Worm (Caenorhabditis elegans) whole organism, young adult: ENCODE data around the gene H14A12.3.

Experiments used
- B0261.1 ChIP-seq: sonication (generic microtip); optimal IDR thresholded peaks from 2 replicates; lab custom pipeline; 2016; ENCODE audit warnings: mild to moderate bottlenecking, missing genetic modification characterization, moderate library complexity, missing compliant biosample characterization
- F10E7.11 ChIP-seq: sonication (generic microtip); optimal IDR thresholded peaks from 2 replicates; lab custom pipeline; 2017; ENCODE audit warnings: mild to moderate bottlenecking, missing genetic modification characterization, moderate library complexity, missing compliant biosample characterization
- F22D6.2 ChIP-seq: sonication (generic microtip); optimal IDR thresholded peaks from 2 replicates; lab custom pipeline; 2016; ENCODE audit warnings: mild to moderate bottlenecking, missing genetic modification characterization, missing compliant biosample characterization
- F33H1.4 ChIP-seq: fragments of 200-800 bp; sonication (Bioruptor generic); IDR thresholded peaks from 2 replicates; pipeline ENCODE4 v1.3.6; 2022; ENCODE audit warnings: missing genetic modification reagents, missing genetic modification characterization, missing compliant biosample characterization
- F39B2.1 ChIP-seq: fragments of 200-800 bp; sonication (Bioruptor generic); IDR thresholded peaks from 2 replicates; pipeline ENCODE4 v1.3.6; 2022; ENCODE audit warnings: missing genetic modification reagents, missing genetic modification characterization, missing compliant biosample characterization
- K11D2.4 ChIP-seq: fragments of 200-800 bp; sonication (Bioruptor generic); IDR thresholded peaks from 2 replicates; pipeline ENCODE4 v1.3.6; 2022; ENCODE audit warnings: missing genetic modification reagents, missing genetic modification characterization, missing compliant biosample characterization
- T07F8.4 ChIP-seq: sonication (generic microtip); optimal IDR thresholded peaks from 2 replicates; lab custom pipeline; 2016; ENCODE audit warnings: mild to moderate bottlenecking, missing genetic modification characterization, moderate library complexity, missing compliant biosample characterization
- T26A5.8 ChIP-seq: sonication (generic microtip); optimal IDR thresholded peaks from 2 replicates; lab custom pipeline; 2016; ENCODE audit warnings: missing genetic modification characterization, missing compliant biosample characterization
- Y56A3A.18 ChIP-seq: fragments of 200-800 bp; sonication (Bioruptor generic); IDR thresholded peaks from 2 replicates; pipeline ENCODE4 v1.3.6; 2022; ENCODE audit warnings: missing genetic modification reagents, missing genetic modification characterization, missing compliant biosample characterization
- Y95B8A.8 ChIP-seq: fragments of 200-800 bp; sonication (Bioruptor generic); IDR thresholded peaks from 2 replicates; pipeline ENCODE4 v1.3.6; 2022; ENCODE audit warnings: missing genetic modification reagents, missing genetic modification characterization, missing compliant biosample characterization
- ZK185.1 ChIP-seq: sonication (generic microtip); optimal IDR thresholded peaks from 2 replicates; lab custom pipeline; 2016; ENCODE audit warnings: mild to moderate bottlenecking, missing genetic modification characterization, missing compliant biosample characterization; ENCODE audit not compliant: poor library complexity, severe bottlenecking
- akir-1 ChIP-seq: fragments of 200-800 bp; sonication (Bioruptor generic); optimal IDR thresholded peaks from 2 replicates; lab custom pipeline; 2018; ENCODE audit warnings: mild to moderate bottlenecking, missing genetic modification characterization, moderate library complexity, missing compliant biosample characterization
- athp-1 ChIP-seq: sonication (generic microtip); optimal IDR thresholded peaks from 2 replicates; lab custom pipeline; 2017; ENCODE audit warnings: mild to moderate bottlenecking, missing genetic modification characterization, missing compliant biosample characterization
- attf-3 ChIP-seq: fragments of 200-800 bp; sonication (Bioruptor generic); conservative IDR thresholded peaks from 2 replicates; pipeline ENCODE4 v1.3.6; 2022; ENCODE audit warnings: missing genetic modification reagents, missing genetic modification characterization, missing compliant biosample characterization
- attf-5 ChIP-seq: fragments of 200-800 bp; sonication (Bioruptor generic); optimal IDR thresholded peaks from 2 replicates; lab custom pipeline; 2018; ENCODE audit warnings: mild to moderate bottlenecking, missing genetic modification characterization, missing compliant biosample characterization
- bed-2 ChIP-seq: fragments of 200-800 bp; sonication (Bioruptor generic); IDR thresholded peaks from 2 replicates; pipeline ENCODE4 v1.3.6; 2022; ENCODE audit warnings: missing genetic modification reagents, missing genetic modification characterization, missing compliant biosample characterization
- ccch-3 ChIP-seq: fragments of 200-800 bp; sonication (Bioruptor generic); optimal IDR thresholded peaks from 2 replicates; lab custom pipeline; 2018; ENCODE audit warnings: mild to moderate bottlenecking, missing genetic modification characterization, missing compliant biosample characterization
- cebp-1 ChIP-seq, 2 experiments: fragments of 200-800 bp in 1 of 2; sonication (Bioruptor generic) in 1 of 2; sonication (generic microtip) in 1 of 2; IDR thresholded peaks in 1 of 2; optimal IDR thresholded peaks in 1 of 2; 2 replicates each; pipeline versions ENCODE4 v1.3.6 to Lab custom; 2017 to 2022; ENCODE audit warnings: missing compliant biosample characterization in 2 of 2, missing genetic modification characterization in 2 of 2, mild to moderate bottlenecking in 1 of 2, missing genetic modification reagents in 1 of 2, moderate library complexity in 1 of 2
- ceh-40 ChIP-seq: fragments of 200-800 bp; sonication (Bioruptor generic); IDR thresholded peaks from 2 replicates; pipeline ENCODE4 v1.3.6; 2022; ENCODE audit warnings: missing genetic modification characterization, missing compliant biosample characterization
- die-1 ChIP-seq: sonication (generic microtip); optimal IDR thresholded peaks from 2 replicates; lab custom pipeline; 2016; ENCODE audit warnings: missing genotype, mild to moderate bottlenecking, missing genetic modification characterization, missing compliant biosample characterization
- dox-1 ChIP-seq: fragments of 200-800 bp; sonication (Bioruptor generic); IDR thresholded peaks from 2 replicates; pipeline ENCODE4 v1.3.6; 2022; ENCODE audit warnings: missing genetic modification reagents, missing genetic modification characterization, missing compliant biosample characterization
- dpff-1 ChIP-seq: sonication (generic microtip); optimal IDR thresholded peaks from 2 replicates; lab custom pipeline; 2017; ENCODE audit warnings: mild to moderate bottlenecking, missing genetic modification characterization, missing compliant biosample characterization
- gei-17 ChIP-seq: fragments of 200-800 bp; sonication (Bioruptor generic); optimal IDR thresholded peaks from 2 replicates; lab custom pipeline; 2018; ENCODE audit warnings: mild to moderate bottlenecking, missing genetic modification characterization, missing compliant biosample characterization
- him-1 ChIP-seq: sonication (generic microtip); optimal IDR thresholded peaks from 2 replicates; lab custom pipeline; 2016; ENCODE audit warnings: missing genotype, missing genetic modification reagents, missing genetic modification characterization, missing compliant biosample characterization
- hmg-20 ChIP-seq: fragments of 200-800 bp; sonication (Bioruptor generic); IDR thresholded peaks from 2 replicates; pipeline ENCODE4 v1.3.6; 2022; ENCODE audit warnings: missing genetic modification reagents, missing genetic modification characterization, missing compliant biosample characterization
- lin-54 ChIP-seq: fragments of 200-800 bp; sonication (Bioruptor generic); optimal IDR thresholded peaks from 2 replicates; lab custom pipeline; 2018; ENCODE audit warnings: mild to moderate bottlenecking, missing genetic modification characterization, missing compliant biosample characterization
- lir-1 ChIP-seq: fragments of 200-800 bp; sonication (Bioruptor generic); conservative IDR thresholded peaks from 2 replicates; pipeline ENCODE4 v1.3.6; 2022; ENCODE audit warnings: missing genetic modification reagents, missing genetic modification characterization, missing compliant biosample characterization
- lsl-1 ChIP-seq: fragments of 200-800 bp; sonication (Bioruptor generic); optimal IDR thresholded peaks from 2 replicates; lab custom pipeline; 2018; ENCODE audit warnings: mild to moderate bottlenecking, missing genetic modification characterization, moderate library complexity, missing compliant biosample characterization
- madf-10 ChIP-seq: sonication (generic microtip); optimal IDR thresholded peaks from 2 replicates; lab custom pipeline; 2016; ENCODE audit warnings: mild to moderate bottlenecking, missing genetic modification characterization, missing compliant biosample characterization
- madf-8 ChIP-seq: fragments of 200-800 bp; sonication (Bioruptor generic); conservative IDR thresholded peaks from 2 replicates; pipeline ENCODE4 v1.3.6; 2022; ENCODE audit warnings: missing genetic modification reagents, missing genetic modification characterization, missing compliant biosample characterization
- mes-4 ChIP-seq: sonication (generic microtip); optimal IDR thresholded peaks from 2 replicates; lab custom pipeline; 2016; ENCODE audit warnings: missing genotype, missing genetic modification characterization, missing compliant biosample characterization
- mxl-1 ChIP-seq: sonication (generic microtip); optimal IDR thresholded peaks from 2 replicates; lab custom pipeline; 2016; ENCODE audit warnings: missing genetic modification characterization, missing compliant biosample characterization
- nfya-1 ChIP-seq: sonication (generic microtip); optimal IDR thresholded peaks from 2 replicates; lab custom pipeline; 2017; ENCODE audit warnings: antibody characterized with exemption, missing compliant biosample characterization, missing genetic modification characterization, borderline replicate concordance; ENCODE audit not compliant: insufficient read depth
- nfya-2 ChIP-seq: fragments of 200-800 bp; sonication (Bioruptor generic); IDR thresholded peaks from 2 replicates; pipeline ENCODE4 v1.3.6; 2022; ENCODE audit warnings: missing genetic modification reagents, missing genetic modification characterization, missing compliant biosample characterization
- nfyb-1 ChIP-seq: fragments of 200-800 bp; sonication (Bioruptor generic); IDR thresholded peaks from 2 replicates; pipeline ENCODE4 v1.3.6; 2022; ENCODE audit warnings: missing genetic modification reagents, missing genetic modification characterization, missing compliant biosample characterization
- nhr-120 ChIP-seq: fragments of 200-800 bp; sonication (Bioruptor generic); IDR thresholded peaks from 2 replicates; pipeline ENCODE4 v1.3.6; 2022; ENCODE audit warnings: missing genetic modification characterization, missing compliant biosample characterization
- nhr-179 ChIP-seq: sonication (generic microtip); optimal IDR thresholded peaks from 2 replicates; lab custom pipeline; 2016; ENCODE audit warnings: mild to moderate bottlenecking, missing genetic modification characterization, missing compliant biosample characterization
- nhr-27 ChIP-seq: fragments of 200-800 bp; sonication (Bioruptor generic); optimal IDR thresholded peaks from 2 replicates; lab custom pipeline; 2018; ENCODE audit warnings: mild to moderate bottlenecking, missing genetic modification characterization, moderate library complexity, missing compliant biosample characterization
- nhr-80 ChIP-seq: sonication (generic microtip); optimal IDR thresholded peaks from 2 replicates; lab custom pipeline; 2016; ENCODE audit warnings: missing genetic modification characterization, missing compliant biosample characterization
- pbrm-1 ChIP-seq: fragments of 200-800 bp; sonication (Bioruptor generic); IDR thresholded peaks from 2 replicates; pipeline ENCODE4 v1.3.6; 2022; ENCODE audit warnings: missing genetic modification reagents, missing genetic modification characterization, missing compliant biosample characterization
- pha-4 ChIP-seq: fragments of 150-350 bp; sonication (generic microtip); optimal IDR thresholded peaks from 2 replicates; lab custom pipeline; 2014; ENCODE audit warnings: missing biosample characterization, missing genetic modification reagents, missing genetic modification characterization
- rpc-1 ChIP-seq, 2 experiments: fragments of 150-350 bp in 1 of 2; sonication (generic microtip) in 1 of 2; optimal IDR thresholded peaks; 2 replicates each; lab custom pipeline; 2014 to 2018; ENCODE audit warnings: missing biosample characterization in 1 of 2, missing genetic modification characterization in 1 of 2, missing genetic modification reagents in 1 of 2, missing genotype in 1 of 2
- sea-2 ChIP-seq: fragments of 200-800 bp; sonication (Bioruptor generic); IDR thresholded peaks from 2 replicates; pipeline ENCODE4 v1.3.6; 2022; ENCODE audit warnings: missing genetic modification characterization, missing compliant biosample characterization
- snpc-1.1 ChIP-seq: sonication (generic microtip); optimal IDR thresholded peaks from 2 replicates; lab custom pipeline; 2017; ENCODE audit warnings: missing genetic modification characterization, mild to moderate bottlenecking, missing compliant biosample characterization, antibody characterized with exemption, moderate library complexity, missing genotype, missing genetic modification reagents; ENCODE audit not compliant: insufficient read depth
- tlf-1 ChIP-seq: fragments of 200-800 bp; sonication (Bioruptor generic); optimal IDR thresholded peaks from 2 replicates; lab custom pipeline; 2018; ENCODE audit warnings: mild to moderate bottlenecking, missing genetic modification characterization, missing compliant biosample characterization
- xnd-1 ChIP-seq: sonication (generic microtip); optimal IDR thresholded peaks from 2 replicates; lab custom pipeline; 2016; ENCODE audit warnings: missing genotype, missing genetic modification reagents, missing genetic modification characterization, missing compliant biosample characterization
- ztf-22 ChIP-seq: fragments of 200-800 bp; sonication (Bioruptor generic); optimal IDR thresholded peaks from 2 replicates; lab custom pipeline; 2018; ENCODE audit warnings: mild to moderate bottlenecking, missing genetic modification characterization, moderate library complexity, missing compliant biosample characterization
- ztf-3 ChIP-seq: fragments of 200-800 bp; sonication (Bioruptor generic); optimal IDR thresholded peaks from 2 replicates; lab custom pipeline; 2018; ENCODE audit warnings: mild to moderate bottlenecking, missing genetic modification characterization, missing compliant biosample characterization
- ztf-6 ChIP-seq: fragments of 200-800 bp; sonication (Bioruptor generic); IDR thresholded peaks from 2 replicates; pipeline ENCODE4 v1.3.6; 2022; ENCODE audit warnings: missing genetic modification reagents, missing genetic modification characterization, missing compliant biosample characterization

H14A12.3 gene

DNA sequence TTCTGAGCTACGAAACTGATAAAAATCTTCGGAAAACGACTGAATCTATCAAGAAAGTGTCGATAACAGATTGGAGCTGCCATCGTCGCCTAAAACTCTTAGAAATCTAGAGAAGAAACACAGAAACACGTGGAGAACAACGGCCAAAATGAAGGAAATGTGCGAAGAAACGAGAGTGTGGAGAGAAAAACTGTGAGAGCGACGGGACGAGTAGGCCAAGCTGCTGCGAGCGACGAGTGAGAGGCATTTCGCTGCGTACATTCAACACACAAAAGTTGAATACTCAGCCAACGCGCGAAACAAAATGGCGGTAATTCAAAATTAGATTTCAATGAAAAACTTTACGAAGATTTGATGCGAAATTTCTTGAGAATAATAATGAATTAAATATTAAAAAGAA, 34.7 kb downstream of the H14A12.3 start (continued):
- peak; percentile 70 for TF ChIP-seq pbrm-1 (GFP tag; lab: Robert Waterston, UW)
- TF ChIP-seq attf-3 (GFP tag; lab: Robert Waterston, UW), result no peak
- TF ChIP-seq ztf-6 (GFP tag; lab: Robert Waterston, UW), result no peak
- peak; percentile 99 for TF ChIP-seq nhr-80
- peak; percentile 84 for TF ChIP-seq dox-1 (GFP tag; lab: Robert Waterston, UW)
- TF ChIP-seq gei-17 (GFP tag; lab: Kevin White, UChicago), result no peak
- TF ChIP-seq ztf-3 (GFP tag; lab: Kevin White, UChicago), result no peak
- no peak for TF ChIP-seq nfya-1 (tag; lab: Kevin White, UChicago)
- TF ChIP-seq K11D2.4 (GFP tag; lab: Robert Waterston, UW), result peak; percentile 77
- no peak for TF ChIP-seq hmg-20 (GFP tag; lab: Robert Waterston, UW)
- no peak for TF ChIP-seq Y95B8A.8
- TF ChIP-seq xnd-1, result no peak
- TF ChIP-seq bed-2 (GFP tag; lab: Robert Waterston, UW), result no peak
- no peak for TF ChIP-seq ccch-3 (GFP tag; lab: Kevin White, UChicago)
- TF ChIP-seq akir-1, result peak; percentile 12
- TF ChIP-seq ztf-22 (GFP tag; lab: Kevin White, UChicago), result peak; percentile 24
- TF ChIP-seq F22D6.2 (tag; lab: Kevin White, UChicago), result peak; percentile 28
- no peak for TF ChIP-seq cebp-1 (GFP tag; IDR thresholded peaks at IDR 0.05; lab: Robert Waterston, UW)
- TF ChIP-seq cebp-1 (tag; optimal IDR thresholded peaks at IDR 0.05; lab: Kevin White, UChicago), result peak; percentile 81
- no peak for TF ChIP-seq pha-4
- no peak for TF ChIP-seq nhr-120 (GFP tag; lab: Robert Waterston, UW)
- TF ChIP-seq tlf-1 (GFP tag; lab: Kevin White, UChicago), result peak; percentile 41
- TF ChIP-seq rpc-1 (optimal IDR thresholded peaks at IDR 0.05; lab: Kevin White, UChicago), result no peak
- no peak for TF ChIP-seq rpc-1 (tag; optimal IDR thresholded peaks at IDR 0.05; lab: Kevin White, UChicago)
- TF ChIP-seq attf-5 (GFP tag; lab: Kevin White, UChicago), result peak; percentile 93
- no peak for TF ChIP-seq madf-8
- TF ChIP-seq athp-1 (tag; lab: Kevin White, UChicago), result no peak
- no peak for TF ChIP-seq T07F8.4 (tag; lab: Kevin White, UChicago)
- no peak for TF ChIP-seq nhr-179 (tag; lab: Kevin White, UChicago)
- TF ChIP-seq nfyb-1 (GFP tag; lab: Robert Waterston, UW), result no peak
- TF ChIP-seq F10E7.11 (tag; lab: Kevin White, UChicago), result no peak
- TF ChIP-seq T26A5.8, result no peak
- TF ChIP-seq sea-2 (GFP tag; lab: Robert Waterston, UW), result no peak
- TF ChIP-seq ZK185.1, result peak; percentile 58
- TF ChIP-seq mes-4 (tag; lab: Kevin White, UChicago), result no peak
- peak; percentile 84 for TF ChIP-seq madf-10 (tag; lab: Kevin White, UChicago)
- TF ChIP-seq lin-54 (GFP tag; lab: Kevin White, UChicago), result peak; percentile 99
- no peak for TF ChIP-seq F39B2.1 (GFP tag; lab: Robert Waterston, UW)
- no peak for TF ChIP-seq nhr-27 (tag; lab: Kevin White, UChicago)
- TF ChIP-seq mxl-1 (tag; lab: Kevin White, UChicago), result no peak
- no peak for TF ChIP-seq nfya-2 (GFP tag; lab: Robert Waterston, UW)
- TF ChIP-seq lsl-1, result peak; percentile 3
- no peak for TF ChIP-seq him-1
- TF ChIP-seq F33H1.4 (GFP tag; lab: Robert Waterston, UW), result peak; percentile 50
- TF ChIP-seq ceh-40 (GFP tag; lab: Robert Waterston, UW), result no peak
- peak; percentile 30 for TF ChIP-seq die-1 (tag; lab: Kevin White, UChicago)
- TF ChIP-seq Y56A3A.18 (GFP tag; lab: Robert Waterston, UW), result no peak
- no peak for TF ChIP-seq dpff-1 (tag; lab: Kevin White, UChicago)
- TF ChIP-seq snpc-1.1 (tag; lab: Kevin White, UChicago), result no peak
- peak; percentile 62; the same call in 1 of the 2 replicates for TF ChIP-seq lir-1 (GFP tag; lab: Robert Waterston, UW)
- no peak for TF ChIP-seq B0261.1 (tag; lab: Kevin White, UChicago)
